Worm (Caenorhabditis elegans) whole organism, late embryonic: ENCODE measurements around the gene AH10.4.
"Not testable (repeated sequence)": the region's sequence is repeated elsewhere in the genome, so short reads cannot be mapped to it uniquely, and the experiment has no call there.

Source experiments
- C08G9.2 ChIP-seq: sonication (generic microtip); optimal IDR thresholded peaks from 2 replicates; lab custom pipeline; 2016; ENCODE audit warnings: mild to moderate bottlenecking, missing genetic modification characterization, moderate library complexity, missing compliant biosample characterization
- F13H6.1 ChIP-seq: sonication (generic microtip); optimal IDR thresholded peaks from 2 replicates; lab custom pipeline; 2016; ENCODE audit warnings: missing genetic modification characterization, missing compliant biosample characterization
- T23F11.4 ChIP-seq: fragments of 200-800 bp; sonication (Bioruptor generic); optimal IDR thresholded peaks from 2 replicates; lab custom pipeline; 2018; ENCODE audit warnings: mild to moderate bottlenecking, missing genetic modification characterization, missing compliant biosample characterization
- ahr-1 ChIP-seq: sonication (generic microtip); optimal IDR thresholded peaks from 2 replicates; lab custom pipeline; 2016; ENCODE audit warnings: missing genetic modification characterization, missing compliant biosample characterization
- ceh-18 ChIP-seq: sonication (generic microtip); optimal IDR thresholded peaks from 2 replicates; lab custom pipeline; 2016; ENCODE audit warnings: missing genetic modification characterization, missing compliant biosample characterization
- ceh-2 ChIP-seq: sonication (generic microtip); optimal IDR thresholded peaks from 2 replicates; lab custom pipeline; 2016; ENCODE audit warnings: missing genotype, missing genetic modification characterization, missing compliant biosample characterization
- ceh-22 ChIP-seq: sonication (generic microtip); optimal IDR thresholded peaks from 2 replicates; lab custom pipeline; 2017; ENCODE audit warnings: missing biosample characterization, missing genetic modification characterization
- ceh-31 ChIP-seq: sonication (generic microtip); optimal IDR thresholded peaks from 2 replicates; lab custom pipeline; 2016; ENCODE audit warnings: missing genetic modification characterization, missing compliant biosample characterization
- ceh-34 ChIP-seq: sonication (generic microtip); optimal IDR thresholded peaks from 2 replicates; lab custom pipeline; 2016; ENCODE audit warnings: mild to moderate bottlenecking, missing genetic modification characterization, missing compliant biosample characterization
- ceh-45 ChIP-seq: fragments of 200-800 bp; sonication (Bioruptor generic); IDR thresholded peaks from 2 replicates; pipeline ENCODE4 v1.3.6; 2022; ENCODE audit warnings: missing genetic modification reagents, missing genetic modification characterization, missing compliant biosample characterization
- ceh-48 ChIP-seq: sonication (generic microtip); optimal IDR thresholded peaks from 2 replicates; lab custom pipeline; 2016; ENCODE audit warnings: missing genetic modification characterization, inconsistent platforms, missing compliant biosample characterization
- ceh-6 ChIP-seq: fragments of 200-800 bp; sonication (Bioruptor generic); optimal IDR thresholded peaks from 2 replicates; lab custom pipeline; 2018; ENCODE audit warnings: mild to moderate bottlenecking, missing genetic modification characterization, missing compliant biosample characterization
- elt-2 ChIP-seq: sonication (generic microtip); optimal IDR thresholded peaks from 2 replicates; lab custom pipeline; 2016; ENCODE audit warnings: missing genetic modification reagents, missing genetic modification characterization, missing compliant biosample characterization
- elt-4 ChIP-seq: sonication (generic microtip); optimal IDR thresholded peaks from 2 replicates; lab custom pipeline; 2016; ENCODE audit warnings: missing genetic modification characterization, missing compliant biosample characterization
- fax-1 ChIP-seq: sonication (generic microtip); optimal IDR thresholded peaks from 2 replicates; lab custom pipeline; 2016; ENCODE audit warnings: missing genotype, missing genetic modification characterization, missing compliant biosample characterization
- fkh-10 ChIP-seq: fragments of 150-350 bp; optimal IDR thresholded peaks from 2 replicates; lab custom pipeline; 2014; ENCODE audit warnings: missing biosample characterization, missing genetic modification reagents, missing genetic modification characterization
- fkh-6 ChIP-seq: sonication (generic microtip); optimal IDR thresholded peaks from 2 replicates; lab custom pipeline; 2016; ENCODE audit warnings: missing genetic modification characterization, missing compliant biosample characterization
- gmeb-2 ChIP-seq: sonication (generic microtip); optimal IDR thresholded peaks from 2 replicates; lab custom pipeline; 2016; ENCODE audit warnings: missing genetic modification characterization, inconsistent platforms, missing compliant biosample characterization
- hlh-15 ChIP-seq: sonication (generic microtip); optimal IDR thresholded peaks from 2 replicates; lab custom pipeline; 2016; ENCODE audit warnings: missing genetic modification characterization, missing compliant biosample characterization
- hlh-6 ChIP-seq: sonication (generic microtip); optimal IDR thresholded peaks from 2 replicates; lab custom pipeline; 2016; ENCODE audit warnings: missing genotype, missing genetic modification characterization, missing compliant biosample characterization
- hlh-8 ChIP-seq: sonication (generic microtip); optimal IDR thresholded peaks from 2 replicates; lab custom pipeline; 2016; ENCODE audit warnings: missing genotype, missing genetic modification characterization, missing compliant biosample characterization
- madf-2 ChIP-seq: sonication (generic microtip); optimal IDR thresholded peaks from 2 replicates; lab custom pipeline; 2017; ENCODE audit warnings: missing genetic modification characterization, missing compliant biosample characterization
- mec-3 ChIP-seq: sonication (generic microtip); optimal IDR thresholded peaks from 2 replicates; lab custom pipeline; 2016; ENCODE audit warnings: borderline replicate concordance, missing genetic modification characterization, missing compliant biosample characterization
- nfya-1 ChIP-seq: sonication (generic microtip); optimal IDR thresholded peaks from 2 replicates; lab custom pipeline; 2017; ENCODE audit warnings: missing genetic modification characterization, mild to moderate bottlenecking, missing compliant biosample characterization, antibody characterized with exemption, moderate library complexity
- nhr-11 ChIP-seq: fragments of 150-350 bp; optimal IDR thresholded peaks from 2 replicates; lab custom pipeline; 2014; ENCODE audit warnings: missing biosample characterization, missing genetic modification characterization
- pat-9 ChIP-seq: fragments of 200-800 bp; sonication (Bioruptor generic); optimal IDR thresholded peaks from 2 replicates; lab custom pipeline; 2018; ENCODE audit warnings: mild to moderate bottlenecking, missing genetic modification characterization, moderate library complexity, missing compliant biosample characterization
- pha-2 ChIP-seq: sonication (generic microtip); optimal IDR thresholded peaks from 2 replicates; lab custom pipeline; 2017; ENCODE audit warnings: mild to moderate bottlenecking, missing genetic modification characterization, missing compliant biosample characterization
- pha-4 ChIP-seq: fragments of 150-350 bp; optimal IDR thresholded peaks from 2 replicates; lab custom pipeline; 2018; ENCODE audit warnings: missing biosample characterization, missing genetic modification reagents, missing genetic modification characterization
- pqm-1 ChIP-seq: sonication (generic microtip); optimal IDR thresholded peaks from 2 replicates; lab custom pipeline; 2016; ENCODE audit warnings: missing genetic modification characterization, missing compliant biosample characterization
- pros-1 ChIP-seq: fragments of 150-350 bp; optimal IDR thresholded peaks from 2 replicates; lab custom pipeline; 2014; ENCODE audit warnings: missing biosample characterization, missing genetic modification reagents, missing genetic modification characterization
- ref-2 ChIP-seq: sonication (generic microtip); optimal IDR thresholded peaks from 2 replicates; lab custom pipeline; 2016; ENCODE audit warnings: missing genetic modification characterization, missing compliant biosample characterization
- sdc-2 ChIP-seq: sonication (generic microtip); optimal IDR thresholded peaks from 2 replicates; lab custom pipeline; 2016; ENCODE audit warnings: missing genotype, missing genetic modification characterization, missing compliant biosample characterization
- sox-2 ChIP-seq: fragments of 200-800 bp; sonication (Bioruptor generic); IDR thresholded peaks from 2 replicates; pipeline ENCODE4 v1.3.6; 2022; ENCODE audit warnings: missing genetic modification reagents, missing genetic modification characterization, missing compliant biosample characterization
- syd-9 ChIP-seq: sonication (generic microtip); optimal IDR thresholded peaks from 2 replicates; lab custom pipeline; 2016; ENCODE audit warnings: mild to moderate bottlenecking, missing genetic modification characterization, moderate library complexity, missing compliant biosample characterization
- tbx-7 ChIP-seq: sonication (generic microtip); optimal IDR thresholded peaks from 2 replicates; lab custom pipeline; 2016; ENCODE audit warnings: missing genotype, missing genetic modification characterization, missing compliant biosample characterization
- unc-3 ChIP-seq, 2 experiments: fragments of 200-800 bp in 1 of 2; sonication (Bioruptor generic) in 1 of 2; sonication (generic microtip) in 1 of 2; conservative IDR thresholded peaks in 1 of 2; optimal IDR thresholded peaks in 1 of 2; 2 replicates each; pipeline versions ENCODE4 v1.3.6 to Lab custom; 2016 to 2022; ENCODE audit warnings: missing compliant biosample characterization in 2 of 2, missing genetic modification characterization in 2 of 2, missing genetic modification reagents in 1 of 2
- unc-42 ChIP-seq: sonication (generic microtip); optimal IDR thresholded peaks from 2 replicates; lab custom pipeline; 2016; ENCODE audit warnings: missing genotype, missing genetic modification characterization, missing compliant biosample characterization
- unc-55 ChIP-seq: sonication (generic microtip); optimal IDR thresholded peaks from 2 replicates; lab custom pipeline; 2017; ENCODE audit warnings: missing biosample characterization, missing genetic modification reagents, missing genetic modification characterization
- unc-86 ChIP-seq: sonication (generic microtip); optimal IDR thresholded peaks from 2 replicates; lab custom pipeline; 2016; ENCODE audit warnings: missing genetic modification characterization, missing compliant biosample characterization
- ztf-16 ChIP-seq: sonication (generic microtip); optimal IDR thresholded peaks from 2 replicates; lab custom pipeline; 2017; ENCODE audit warnings: missing genetic modification characterization, missing compliant biosample characterization

The AH10.4 gene

ce11 chrV:14137766-14138165, at the start of gene AH10.4:
AH10.4 (minus strand) TSS chrV:14137866.
- TF ChIP-seq nhr-11; madf-2 (tag; lab: Kevin White, UChicago); C08G9.2: not testable (repeated sequence)

- TF ChIP-seq ceh-22 (no peak), pha-4 (tag; lab: Kevin White, UChicago) (no peak), elt-2 (tag; lab: Kevin White, UChicago) (no peak), pha-2 (no peak), elt-4 (tag; lab: Kevin White, UChicago) (no peak), sox-2 (GFP tag; lab: Robert Waterston, UW) (no peak), ceh-6 (GFP tag; lab: Kevin White, UChicago) (no peak), fkh-6 (tag; lab: Kevin White, UChicago) (no peak), sdc-2 (tag; lab: Kevin White, UChicago) (no peak), T23F11.4 (no peak), ceh-2 (tag; lab: Kevin White, UChicago) (no peak), pqm-1 (tag; lab: Kevin White, UChicago) (no peak), fkh-10 (GFP tag; lab: Kevin White, UChicago) (no peak), hlh-8 (no peak), unc-3 (GFP tag; conservative IDR thresholded peaks at IDR 0.05; lab: Robert Waterston, UW) (no peak), unc-3 (tag; optimal IDR thresholded peaks at IDR 0.05; lab: Kevin White, UChicago) (no peak), pros-1 (tag; lab: Kevin White, UChicago) (no peak), hlh-6 (tag; lab: Kevin White, UChicago) (no peak), gmeb-2 (no peak)
Observed at ce11 chrV:14187104-14187503, 49.4 kb upstream of the AH10.4 start.

- TF ChIP-seq nfya-1 (tag; lab: Kevin White, UChicago) (peak; percentile 2), ceh-18 (peak; percentile 26), hlh-15 (no peak), unc-42 (tag; lab: Kevin White, UChicago) (peak; percentile 98), ceh-31 (tag; lab: Kevin White, UChicago) (peak; percentile 50)
Observed at ce11 chrV:14185438-14185837, 47.8 kb upstream of the AH10.4 start, which contains the start of the genes trm-1 and ints-2. trm-1 (minus strand) TSS chrV:14185612. ints-2 (plus strand) TSS chrV:14185686.

ce11 chrV:14182860-14183259, 45.2 kb upstream of the AH10.4 start, which contains the start of gene cest-2.3:
cest-2.3 (minus strand) TSS chrV:14182960.
- peak; percentile 40 for TF ChIP-seq elt-2 (tag; lab: Kevin White, UChicago)
- TF ChIP-seq unc-86 = no peak

- no peak for TF ChIP-seq pat-9 (tag; lab: Kevin White, UChicago)
- TF ChIP-seq madf-2 (tag; lab: Kevin White, UChicago) = no peak
- TF ChIP-seq tbx-7 (tag; lab: Kevin White, UChicago) = no peak
- no peak for TF ChIP-seq elt-2 (tag; lab: Kevin White, UChicago)
- no peak for TF ChIP-seq ahr-1
- no peak for TF ChIP-seq sox-2 (GFP tag; lab: Robert Waterston, UW)
- no peak for TF ChIP-seq ceh-45 (GFP tag; lab: Robert Waterston, UW)
- no peak for TF ChIP-seq ztf-16 (tag; lab: Kevin White, UChicago)
- TF ChIP-seq pros-1 (tag; lab: Kevin White, UChicago) = no peak
- TF ChIP-seq nfya-1 (tag; lab: Kevin White, UChicago) = no peak
- TF ChIP-seq ceh-34 = no peak
- TF ChIP-seq ceh-48 (tag; lab: Kevin White, UChicago) = no peak
- no peak for TF ChIP-seq F13H6.1 (tag; lab: Kevin White, UChicago)
- no peak for TF ChIP-seq ref-2 (tag; lab: Kevin White, UChicago)
- TF ChIP-seq unc-55 (GFP tag; lab: Kevin White, UChicago) = no peak
- TF ChIP-seq pha-4 (tag; lab: Kevin White, UChicago) = no peak
- no peak for TF ChIP-seq hlh-8
- TF ChIP-seq mec-3 = no peak
- TF ChIP-seq fax-1 (tag; lab: Kevin White, UChicago) = no peak
- TF ChIP-seq syd-9 (tag; lab: Kevin White, UChicago) = no peak
Observed at ce11 chrV:14179947-14180346, 42.3 kb upstream of the AH10.4 start, which contains the start of gene ZC376.8. ZC376.8 (plus strand) TSS chrV:14180247.
